Worm (Caenorhabditis elegans): Measurements from ENCODE around the gene srx-87.

The srx-87 gene

DNA sequence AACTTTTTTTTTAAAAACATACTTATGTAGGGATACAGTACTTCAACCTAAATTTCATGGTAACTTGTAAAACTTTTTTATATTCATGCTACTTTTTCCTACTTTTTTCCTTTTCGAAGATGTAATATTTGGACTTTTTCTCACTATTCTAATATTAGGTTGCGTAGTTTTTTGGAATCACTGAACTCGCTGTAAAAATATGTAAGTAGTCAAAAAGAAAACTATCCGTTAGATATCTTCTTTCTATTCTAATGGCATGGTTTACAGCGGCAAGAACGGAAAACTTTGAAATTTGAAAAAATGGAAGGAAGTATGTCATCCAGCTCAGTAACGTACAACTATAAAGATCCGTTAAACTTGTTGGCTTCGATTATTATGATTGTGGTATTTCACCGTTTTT, 24.8 kb downstream of the srx-87 start, which contains the start of gene srx-82:
Gene srx-82, plus strand, starts transcription at position 301 of the 400 bp plus-strand sequence.
- no peak for TF ChIP-seq pha-4 (tag; optimal IDR thresholded peaks at IDR 0.05)
- TF ChIP-seq elt-3 (tag; optimal IDR thresholded peaks at IDR 0.05): no peak
- TF ChIP-seq sea-2 (GFP tag; optimal IDR thresholded peaks at IDR 0.05): no peak
- no peak for TF ChIP-seq tbx-2 (tag; optimal IDR thresholded peaks at IDR 0.05)
- no peak for TF ChIP-seq unc-62 (GFP tag; optimal IDR thresholded peaks at IDR 0.05)
- TF ChIP-seq ceh-16 (tag; optimal IDR thresholded peaks at IDR 0.05): no peak
- TF ChIP-seq jun-1 (tag; optimal IDR thresholded peaks at IDR 0.05): no peak
- no peak for TF ChIP-seq ZK546.5 (tag; optimal IDR thresholded peaks at IDR 0.05)
- TF ChIP-seq aly-2 (tag; optimal IDR thresholded peaks at IDR 0.05): no peak
- no peak for TF ChIP-seq ceh-82 (tag; optimal IDR thresholded peaks at IDR 0.05)
- no peak for TF ChIP-seq nhr-67 (tag; optimal IDR thresholded peaks at IDR 0.05)
- no peak for TF ChIP-seq R02D3.7 (tag; optimal IDR thresholded peaks at IDR 0.05)
- TF ChIP-seq nfya-1 (tag; optimal IDR thresholded peaks at IDR 0.05; ENCODE audit: insufficient read depth): no peak
- TF ChIP-seq unc-39 (tag; optimal IDR thresholded peaks at IDR 0.05): no peak
- no peak for TF ChIP-seq ceh-28 (tag; optimal IDR thresholded peaks at IDR 0.05)
- no peak for TF ChIP-seq elt-2 (tag; optimal IDR thresholded peaks at IDR 0.05)
- TF ChIP-seq fkh-2 (tag; optimal IDR thresholded peaks at IDR 0.05): no peak
- no peak for TF ChIP-seq egl-5 (tag; optimal IDR thresholded peaks at IDR 0.05)

DNA sequence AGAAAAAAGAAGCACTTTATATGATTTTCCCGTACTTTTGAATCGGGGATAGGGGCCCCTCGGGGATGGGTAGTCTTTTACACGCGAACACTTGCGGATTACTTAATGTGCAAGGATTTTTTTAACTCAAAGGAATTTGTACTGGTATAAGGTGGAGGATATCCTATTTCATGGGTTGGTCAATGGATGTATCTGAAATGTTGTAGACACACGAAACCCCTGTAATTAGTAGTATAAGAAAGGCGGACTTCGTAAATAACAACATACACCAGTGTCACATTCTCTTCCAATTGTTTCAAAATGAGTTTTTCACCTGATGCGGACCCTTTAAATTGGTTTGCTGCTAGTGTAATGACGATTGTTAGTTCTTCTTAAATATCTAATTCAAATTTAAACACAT, 28.8 kb downstream of the srx-87 start, which contains the start of gene srx-80:
Gene srx-80, plus strand, starts transcription at position 301 of the 400 bp plus-strand sequence.
- no peak for TF ChIP-seq nhr-76 (tag; optimal IDR thresholded peaks at IDR 0.05)
- no peak for TF ChIP-seq sea-2 (GFP tag; optimal IDR thresholded peaks at IDR 0.05)
- TF ChIP-seq lin-15B (tag; optimal IDR thresholded peaks at IDR 0.05): no peak
- TF ChIP-seq nhr-237 (tag; optimal IDR thresholded peaks at IDR 0.05): no peak
- TF ChIP-seq pqm-1 (tag; optimal IDR thresholded peaks at IDR 0.05): no peak
- no peak for TF ChIP-seq unc-62 (GFP tag; optimal IDR thresholded peaks at IDR 0.05)
- no peak for TF ChIP-seq tbx-2 (tag; optimal IDR thresholded peaks at IDR 0.05)
- TF ChIP-seq lsy-12 (tag; optimal IDR thresholded peaks at IDR 0.05): no peak
- no peak for TF ChIP-seq fkh-2 (tag; optimal IDR thresholded peaks at IDR 0.05)
- no peak for TF ChIP-seq ceh-28 (tag; optimal IDR thresholded peaks at IDR 0.05)
- no peak for TF ChIP-seq R02D3.7 (tag; optimal IDR thresholded peaks at IDR 0.05)
- no peak for TF ChIP-seq eor-1 (tag; optimal IDR thresholded peaks at IDR 0.05)
- no peak for TF ChIP-seq nhr-25 (tag; optimal IDR thresholded peaks at IDR 0.05)
- TF ChIP-seq nhr-43 (tag; optimal IDR thresholded peaks at IDR 0.05; ENCODE audit: poor library complexity, severe bottlenecking): no peak
- TF ChIP-seq nhr-28 (tag; optimal IDR thresholded peaks at IDR 0.05): no peak

DNA sequence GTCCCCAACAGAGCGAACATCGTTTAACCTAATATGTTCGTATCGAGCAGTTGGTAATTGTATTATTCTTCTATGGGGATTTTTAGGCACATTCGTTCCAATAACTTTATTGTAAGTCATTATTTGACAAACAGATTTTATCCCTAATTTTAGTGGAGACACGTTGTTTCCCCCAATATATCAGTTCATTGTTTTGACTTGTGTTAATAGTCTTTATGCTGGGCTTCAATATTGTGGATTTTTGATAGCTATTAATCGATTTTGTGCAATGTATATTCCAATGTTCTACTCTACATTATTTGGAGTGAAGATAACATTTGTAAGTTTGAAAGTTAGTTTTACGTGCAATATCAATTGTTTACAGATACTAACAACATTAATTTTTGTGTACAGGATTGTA, 29.2 kb downstream of the srx-87 start:
- TF ChIP-seq nhr-23 (tag; optimal IDR thresholded peaks at IDR 0.05): no peak
- no peak for TF ChIP-seq elt-1 (tag; optimal IDR thresholded peaks at IDR 0.05)
- no peak for TF ChIP-seq daf-12 (tag; optimal IDR thresholded peaks at IDR 0.05)
- TF ChIP-seq ceh-28 (tag; optimal IDR thresholded peaks at IDR 0.05): no peak
- no peak for TF ChIP-seq skn-1 (tag; optimal IDR thresholded peaks at IDR 0.05)
- TF ChIP-seq nhr-43 (tag; optimal IDR thresholded peaks at IDR 0.05; ENCODE audit: poor library complexity, severe bottlenecking): no peak
- no peak for TF ChIP-seq tbx-2 (tag; optimal IDR thresholded peaks at IDR 0.05)
- no peak for TF ChIP-seq ama-1 (optimal IDR thresholded peaks at IDR 0.05)
- no peak for TF ChIP-seq unc-39 (tag; optimal IDR thresholded peaks at IDR 0.05)
- no peak for TF ChIP-seq elt-2 (tag; optimal IDR thresholded peaks at IDR 0.05)
- TF ChIP-seq unc-62 (GFP tag; optimal IDR thresholded peaks at IDR 0.05): no peak
- no peak for TF ChIP-seq fkh-10 (GFP tag; optimal IDR thresholded peaks at IDR 0.05)
- no peak for TF ChIP-seq eor-1 (tag; optimal IDR thresholded peaks at IDR 0.05)
- no peak for TF ChIP-seq hmg-11 (tag; optimal IDR thresholded peaks at IDR 0.05)

DNA sequence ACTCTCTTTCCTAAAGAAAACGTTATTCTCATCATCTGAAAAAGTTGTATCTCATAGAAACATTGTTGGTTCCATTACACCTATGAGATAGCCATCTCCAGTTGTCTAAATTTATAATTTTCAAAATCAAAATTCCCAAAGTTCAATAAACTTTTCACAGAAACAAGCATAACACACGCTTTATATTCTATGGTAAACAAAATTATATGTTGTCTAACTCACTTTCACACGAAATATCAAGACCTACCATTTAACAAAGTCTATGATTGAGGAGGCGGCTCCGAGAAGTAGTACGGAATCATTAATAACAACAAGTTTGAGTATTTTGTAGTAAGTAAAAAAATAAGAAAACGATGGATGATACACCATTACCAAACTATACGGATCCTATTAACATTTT, 34.1 kb downstream of the srx-87 start, which contains the start of gene srx-84:
Gene srx-84, plus strand, starts transcription at position 301 of the 400 bp plus-strand sequence.
- TF ChIP-seq ZK546.5 (tag; optimal IDR thresholded peaks at IDR 0.05) (no peak), ztf-4 (tag; optimal IDR thresholded peaks at IDR 0.05) (no peak), nhr-28 (tag; optimal IDR thresholded peaks at IDR 0.05) (no peak), lin-15B (tag; optimal IDR thresholded peaks at IDR 0.05) (no peak), nfya-1 (tag; optimal IDR thresholded peaks at IDR 0.05; ENCODE audit: insufficient read depth) (no peak), tbx-2 (tag; optimal IDR thresholded peaks at IDR 0.05) (no peak), nhr-12 (tag; optimal IDR thresholded peaks at IDR 0.05) (no peak), ceh-16 (tag; optimal IDR thresholded peaks at IDR 0.05) (no peak), nhr-67 (tag; optimal IDR thresholded peaks at IDR 0.05) (no peak), jun-1 (tag; optimal IDR thresholded peaks at IDR 0.05) (no peak), skn-1 (tag; optimal IDR thresholded peaks at IDR 0.05) (no peak), nhr-237 (tag; optimal IDR thresholded peaks at IDR 0.05) (no peak), lin-39 (tag; optimal IDR thresholded peaks at IDR 0.05) (no peak), aly-2 (tag; optimal IDR thresholded peaks at IDR 0.05) (no peak), R02D3.7 (tag; optimal IDR thresholded peaks at IDR 0.05) (no peak), nhr-76 (tag; optimal IDR thresholded peaks at IDR 0.05) (no peak), fkh-10 (GFP tag; optimal IDR thresholded peaks at IDR 0.05) (no peak), eor-1 (tag; optimal IDR thresholded peaks at IDR 0.05) (no peak), egl-5 (tag; optimal IDR thresholded peaks at IDR 0.05) (no peak), elt-3 (tag; optimal IDR thresholded peaks at IDR 0.05) (no peak)

Data from whole organism, L3 larva.